Fruit fly (Drosophila melanogaster) ovary, adult (tissue): ENCODE data around the gene CG9288.

ENCODE experiments used
- CG17801 ChIP-seq: fragments of 200-800 bp; optimal IDR thresholded peaks from 2 replicates; lab custom pipeline; 2019; ENCODE audit warnings: missing biosample characterization, mild to moderate bottlenecking, missing genetic modification characterization, moderate library complexity; ENCODE audit not compliant: partially characterized antibody

Gene CG9288

DNA sequence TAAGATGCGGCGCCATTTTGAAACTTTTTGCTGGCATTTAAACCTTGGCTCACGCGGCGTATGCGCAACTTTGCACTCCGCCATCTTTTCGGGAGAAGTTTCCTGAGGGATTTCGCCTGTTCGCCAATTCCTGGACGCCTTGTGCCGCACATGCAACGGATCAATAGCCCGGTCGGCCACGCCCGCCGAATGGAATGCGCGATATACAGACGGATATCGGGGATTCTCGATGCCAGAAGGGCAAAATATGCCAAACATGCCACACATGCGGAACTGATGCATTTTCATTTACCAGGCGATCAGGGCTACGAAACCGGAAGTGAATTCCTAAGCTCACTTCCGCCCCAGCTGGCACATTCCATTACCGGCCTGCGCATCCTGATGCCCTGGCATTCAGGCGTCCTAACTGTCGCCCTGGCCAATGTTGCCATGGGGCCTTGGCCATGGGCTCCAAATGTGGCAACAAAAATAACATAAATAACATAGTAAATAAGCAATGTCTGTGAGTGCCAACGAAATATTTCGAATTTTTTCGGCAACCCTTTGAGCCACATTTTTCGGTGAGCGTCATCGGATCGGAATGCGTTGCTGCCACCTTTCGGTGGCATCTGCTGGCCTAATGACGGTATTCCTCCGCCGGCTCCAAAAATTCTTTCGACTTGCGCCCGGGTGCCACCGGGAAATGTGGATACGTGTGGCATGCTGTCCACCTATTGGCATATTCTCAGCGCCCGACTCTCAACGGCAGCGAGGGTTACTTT lies 22.8 kb downstream of the CG9288 start:
- TF ChIP-seq CG17801 (GFP tag; lab: Kevin White, UChicago) = no peak

DNA sequence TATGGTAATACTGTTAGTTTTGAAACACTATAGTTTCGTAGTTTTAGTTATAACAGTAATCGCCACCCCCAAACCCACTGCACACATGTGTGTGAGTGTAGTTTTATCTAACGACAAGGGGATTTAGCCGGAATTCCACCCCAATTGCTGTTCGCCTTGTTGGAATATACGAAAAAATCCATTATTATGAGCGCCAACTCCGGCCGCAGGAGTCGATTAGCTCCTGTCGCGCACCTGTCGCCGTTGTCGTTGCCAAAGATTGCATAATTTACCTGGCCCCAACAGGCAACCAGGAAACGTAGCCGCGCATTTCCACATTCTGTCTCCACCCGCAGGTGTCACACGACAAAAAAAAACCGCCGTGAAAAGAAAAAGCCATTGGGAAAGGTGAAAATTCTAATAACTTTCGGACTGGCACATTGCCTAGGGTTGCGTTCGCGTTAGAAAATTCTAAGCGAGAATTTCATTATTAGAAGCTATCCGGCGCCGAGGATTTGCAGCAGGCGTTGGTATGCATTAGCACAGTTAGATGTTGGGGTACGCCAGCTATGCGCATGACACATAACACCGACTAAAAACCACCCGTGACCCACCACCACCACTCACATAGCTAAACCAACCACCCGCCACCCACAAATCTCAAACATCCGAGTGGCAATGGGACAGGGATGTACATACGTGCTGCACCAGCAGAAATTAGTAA lies 23.9 kb downstream of the CG9288 start:
- no peak for TF ChIP-seq CG17801 (GFP tag; lab: Kevin White, UChicago)

DNA sequence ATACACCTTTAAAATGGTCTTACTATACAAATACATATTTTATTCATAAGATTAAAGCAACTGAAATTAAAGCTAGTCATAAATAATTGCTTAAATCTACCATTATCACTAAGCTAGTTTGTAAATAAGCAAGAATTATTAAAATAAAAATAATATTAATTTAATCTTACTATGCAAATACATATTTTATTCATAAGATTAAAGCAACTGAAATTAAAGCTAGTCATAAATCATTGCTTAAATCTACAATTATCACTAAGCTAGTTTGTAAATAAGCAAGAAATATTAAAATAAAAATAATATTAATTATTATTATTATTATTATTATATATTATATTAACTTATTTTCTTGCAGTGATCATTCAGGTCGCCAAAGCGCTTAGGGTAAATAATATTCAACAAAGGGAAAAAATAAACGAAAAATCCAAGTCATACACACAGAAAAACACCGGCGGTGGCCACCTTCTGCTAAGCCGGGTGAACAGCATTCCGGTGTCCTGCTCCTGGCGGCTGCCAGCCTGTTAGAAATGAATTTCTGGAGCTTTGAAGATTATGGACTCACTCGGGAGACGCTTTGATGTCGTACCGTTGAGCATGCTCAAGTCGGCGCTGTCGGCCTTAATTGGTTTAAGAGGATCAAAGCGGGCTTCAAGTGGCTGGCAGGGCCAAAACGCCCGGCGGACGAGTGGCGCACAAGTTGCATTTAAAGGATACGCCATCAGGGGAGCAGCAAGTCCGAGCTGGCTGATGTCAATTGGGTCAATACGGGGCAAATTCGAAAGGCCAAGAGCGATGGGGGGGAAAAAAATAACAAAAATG lies 24.7 kb downstream of the CG9288 start:
- TF ChIP-seq CG17801 (GFP tag; lab: Kevin White, UChicago) = no peak

DNA sequence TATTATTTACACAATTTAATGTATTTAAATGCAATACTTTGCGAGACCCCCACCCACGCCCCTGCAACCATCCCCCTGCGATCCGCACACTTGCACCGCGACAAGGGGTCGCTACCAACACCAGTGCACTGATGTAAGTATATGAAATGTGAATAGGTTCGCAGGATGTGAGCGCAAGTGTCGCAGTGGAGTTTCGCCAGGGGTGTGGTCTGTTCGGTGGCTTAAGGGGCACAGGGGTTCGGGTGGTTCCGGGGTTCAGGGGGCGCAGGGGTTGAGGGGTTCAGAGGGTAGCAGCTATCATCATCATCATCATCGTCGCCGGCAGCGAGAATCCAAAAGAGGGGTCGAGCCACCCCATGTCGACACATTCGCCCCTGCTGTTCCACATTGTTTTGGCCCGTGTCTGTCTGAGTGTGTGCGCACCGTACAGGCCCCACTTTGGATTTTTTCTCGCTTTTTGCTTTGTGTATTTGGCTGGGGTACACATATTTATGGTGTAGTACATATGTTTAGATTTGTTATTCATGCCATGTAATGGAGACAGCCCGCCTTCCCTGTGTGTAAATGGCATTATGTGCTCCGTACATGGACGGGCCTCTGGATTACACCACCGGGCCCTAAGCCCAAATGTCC lies 25.7 kb downstream of the CG9288 start:
- no peak for TF ChIP-seq CG17801 (GFP tag; lab: Kevin White, UChicago)

DNA sequence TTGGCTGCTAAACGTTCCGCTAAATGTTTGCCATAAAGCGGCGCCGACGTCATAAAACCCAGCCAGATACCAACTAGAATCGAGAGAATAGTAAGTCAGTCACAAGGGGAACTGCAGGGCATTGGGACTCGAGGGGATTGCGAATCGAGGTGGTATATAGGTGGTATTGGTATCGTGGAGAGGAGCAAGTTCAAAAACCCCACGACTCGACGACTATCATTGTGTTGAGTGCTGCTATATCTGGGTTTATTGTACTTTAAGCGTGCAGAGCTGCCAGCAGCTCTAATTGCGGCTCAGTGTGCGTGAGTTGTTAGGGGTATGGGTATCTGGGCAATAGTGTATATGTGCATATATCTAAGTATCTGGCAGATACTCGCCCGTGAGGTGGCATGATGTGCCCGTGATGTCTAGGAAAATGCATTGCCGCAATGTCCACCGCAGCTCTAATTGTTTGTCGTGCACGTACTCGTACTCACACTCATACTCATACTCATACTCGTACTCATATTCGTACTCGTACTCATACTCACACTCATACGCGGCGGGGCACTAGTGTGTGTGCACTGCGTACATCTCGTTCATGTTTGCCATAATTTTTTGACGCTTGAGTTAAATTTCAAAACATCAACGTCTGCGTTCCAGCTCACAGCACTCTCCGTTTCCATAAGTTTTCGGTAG lies 26.7 kb downstream of the CG9288 start:
- TF ChIP-seq CG17801 (GFP tag; lab: Kevin White, UChicago) = no peak

DNA sequence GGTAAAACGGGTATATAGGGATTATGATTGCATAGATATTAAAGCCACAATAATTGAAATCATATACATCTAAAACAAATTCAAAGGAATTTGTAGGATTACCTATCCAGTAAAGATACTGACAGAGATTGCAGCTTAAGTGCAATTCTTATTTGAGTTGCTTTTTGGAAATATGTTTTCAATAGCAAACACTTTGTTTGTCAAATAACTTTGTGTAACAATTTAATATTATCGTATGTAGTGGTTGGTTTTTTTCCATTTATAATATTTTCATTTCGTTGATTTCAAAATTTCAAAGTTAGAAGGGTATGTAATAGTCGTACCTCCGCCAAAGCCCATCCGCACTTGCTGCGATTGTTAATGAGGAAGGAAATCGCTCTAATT lies 27.3 kb downstream of the CG9288 start:
- no peak for TF ChIP-seq CG17801 (GFP tag; lab: Kevin White, UChicago)

DNA sequence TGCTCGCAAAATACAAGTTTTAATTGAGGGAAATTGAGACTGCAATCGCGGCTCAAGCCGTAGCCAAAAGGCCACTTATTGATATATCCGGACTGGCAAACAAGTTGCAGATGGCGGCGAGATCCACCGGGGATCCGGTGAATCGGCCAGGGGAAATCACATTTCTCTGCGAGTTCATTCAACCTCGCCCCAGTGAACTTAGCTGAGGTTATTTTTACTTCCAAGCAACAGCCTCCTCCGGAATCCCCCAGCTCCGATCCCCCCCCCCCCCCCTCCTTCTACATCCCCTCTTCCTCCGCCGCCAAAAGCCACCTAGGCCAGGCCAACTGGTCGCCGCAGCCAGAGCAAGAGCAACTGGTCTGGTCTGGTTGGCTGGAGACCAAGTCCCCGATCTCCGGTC lies 27.9 kb downstream of the CG9288 start:
- TF ChIP-seq CG17801 (GFP tag; lab: Kevin White, UChicago) = no peak

DNA sequence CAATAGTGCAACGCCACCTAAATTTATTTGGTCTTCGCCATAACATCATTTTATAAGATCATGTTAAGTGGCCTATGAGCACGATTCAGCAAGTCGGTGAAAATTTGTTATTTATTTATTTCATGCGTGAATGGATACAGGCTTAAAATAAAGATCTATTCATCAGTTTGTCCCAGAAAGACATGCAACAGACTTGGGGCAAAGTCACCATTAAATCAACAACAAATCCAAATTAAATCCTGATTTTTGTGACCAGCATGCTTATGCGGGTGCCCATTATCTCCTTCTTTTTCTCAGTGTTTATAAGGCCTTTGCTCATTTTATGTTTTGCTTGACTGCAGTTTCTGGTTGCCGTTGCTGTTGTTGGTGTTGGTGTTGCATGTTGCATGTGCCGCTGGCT lies 28.5 kb downstream of the CG9288 start:
- TF ChIP-seq CG17801 (GFP tag; lab: Kevin White, UChicago) = no peak

DNA sequence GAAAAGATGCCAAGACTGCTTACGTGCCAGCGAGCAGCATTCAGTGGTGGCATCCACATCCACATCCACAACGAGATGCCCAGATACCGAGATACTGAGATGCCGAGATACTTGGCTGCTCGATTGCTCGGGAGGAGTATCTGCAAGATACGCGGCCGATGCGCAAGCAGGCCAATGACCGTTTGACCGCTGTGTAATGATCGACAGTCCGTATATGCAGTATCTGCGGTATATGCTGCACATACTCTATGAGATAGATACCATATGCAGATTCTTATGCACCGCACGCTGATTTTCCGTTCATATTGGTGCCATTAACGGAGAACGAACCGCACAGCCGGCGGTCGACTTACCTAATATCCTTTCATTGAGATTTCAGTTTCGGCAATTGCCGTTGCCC lies 29.8 kb downstream of the CG9288 start:
- no peak for TF ChIP-seq CG17801 (GFP tag; lab: Kevin White, UChicago)

DNA sequence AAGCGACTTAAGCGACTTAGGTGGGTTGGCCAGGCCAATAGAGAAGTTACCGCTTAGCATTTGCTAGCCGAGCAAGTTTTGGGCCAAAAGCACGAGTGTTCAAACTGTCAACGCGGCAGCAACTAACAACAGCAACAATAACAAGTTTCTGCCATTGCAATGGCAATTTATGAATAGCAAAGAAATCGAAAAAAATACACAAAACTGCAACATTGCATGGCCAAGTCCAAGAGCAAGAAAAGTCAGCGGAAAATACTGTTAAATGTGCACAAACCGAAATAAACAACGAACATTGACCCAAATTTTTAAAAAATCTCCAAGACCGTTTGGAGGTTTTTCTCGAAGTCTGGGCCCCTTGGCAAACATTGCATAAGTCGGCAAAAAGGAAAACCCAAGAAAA lies 30.9 kb downstream of the CG9288 start:
- TF ChIP-seq CG17801 (GFP tag; lab: Kevin White, UChicago) = no peak

DNA sequence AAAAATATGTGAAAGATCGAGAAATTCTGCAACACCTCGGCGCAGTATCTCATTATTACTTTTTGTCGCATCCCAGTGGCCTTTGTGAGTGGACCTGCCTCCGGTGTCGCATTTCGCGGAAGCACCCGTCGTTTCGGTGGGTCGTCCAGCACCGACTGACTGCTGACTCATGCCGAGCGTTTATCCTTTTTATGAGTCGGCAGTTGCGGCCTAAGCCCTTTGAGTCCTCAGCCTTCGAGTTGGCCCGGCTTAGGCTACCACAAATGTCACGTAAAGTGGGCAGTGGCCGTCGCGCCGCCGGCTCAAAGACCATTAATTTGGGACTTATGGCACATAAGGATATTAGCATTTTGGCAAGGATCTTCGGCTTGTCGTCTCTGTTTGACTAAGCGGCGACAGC lies 32.3 kb downstream of the CG9288 start:
- no peak for TF ChIP-seq CG17801 (GFP tag; lab: Kevin White, UChicago)

DNA sequence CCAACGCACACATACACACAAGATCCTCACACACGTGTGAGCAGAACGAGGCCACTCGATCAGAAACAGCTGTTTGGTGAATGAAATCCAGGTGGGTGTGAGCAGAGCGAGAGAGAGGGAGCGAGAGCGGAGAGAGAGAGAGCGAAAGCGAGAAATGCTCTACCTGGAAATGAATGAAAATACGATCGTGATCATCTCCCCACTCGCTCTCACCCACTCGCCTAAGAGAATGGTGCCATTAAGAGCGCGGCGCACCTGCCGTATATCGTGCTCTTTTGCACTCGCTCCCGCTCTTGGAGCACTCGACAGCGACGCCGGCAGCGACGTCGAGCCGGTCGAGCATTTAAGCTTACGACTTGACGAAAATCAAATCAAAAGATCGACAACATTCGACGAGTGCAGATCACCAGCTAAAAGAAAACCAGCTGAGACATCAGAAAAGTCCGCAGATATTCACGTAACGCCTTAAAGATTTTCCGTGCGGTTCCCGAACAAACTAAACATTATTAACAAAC lies 33.4 kb downstream of the CG9288 start, which contains the start of the genes tal-1A, tal-2A, tal-3A and tal-AA:
Gene tal-1A, plus strand, starts transcription at position 374 of the 515 bp plus-strand sequence.
Gene tal-2A, plus strand, starts transcription at position 374 of the 515 bp plus-strand sequence.
Gene tal-3A, plus strand, starts transcription at position 374 of the 515 bp plus-strand sequence.
Gene tal-AA, plus strand, starts transcription at position 374 of the 515 bp plus-strand sequence.
- TF ChIP-seq CG17801 (GFP tag; lab: Kevin White, UChicago) = peak; percentile 52

DNA sequence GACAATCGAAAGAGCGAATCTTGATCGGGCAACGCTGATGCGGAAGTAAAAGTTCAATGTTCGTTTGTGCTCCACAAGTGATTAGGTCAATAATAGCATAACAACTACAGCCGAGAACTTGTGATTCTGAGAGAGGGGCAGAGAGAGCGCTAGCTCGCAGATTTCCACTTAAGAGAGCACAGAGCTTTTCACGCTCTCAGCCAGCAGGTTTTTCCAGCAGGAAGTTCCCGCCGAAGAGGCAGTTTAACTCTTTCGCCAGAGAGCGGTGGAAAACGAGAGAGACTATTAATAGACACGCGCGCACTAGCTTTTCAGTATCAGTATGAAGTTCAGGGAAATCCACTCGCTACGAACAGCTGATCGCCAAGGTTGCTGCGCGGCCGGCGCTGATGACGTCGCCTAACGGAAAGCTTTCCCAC lies 35.6 kb downstream of the CG9288 start:
- no peak for TF ChIP-seq CG17801 (GFP tag; lab: Kevin White, UChicago)
